Worm (Caenorhabditis elegans): Measurements from ENCODE around the gene C05D11.1.

C05D11.1 gene

DNA sequence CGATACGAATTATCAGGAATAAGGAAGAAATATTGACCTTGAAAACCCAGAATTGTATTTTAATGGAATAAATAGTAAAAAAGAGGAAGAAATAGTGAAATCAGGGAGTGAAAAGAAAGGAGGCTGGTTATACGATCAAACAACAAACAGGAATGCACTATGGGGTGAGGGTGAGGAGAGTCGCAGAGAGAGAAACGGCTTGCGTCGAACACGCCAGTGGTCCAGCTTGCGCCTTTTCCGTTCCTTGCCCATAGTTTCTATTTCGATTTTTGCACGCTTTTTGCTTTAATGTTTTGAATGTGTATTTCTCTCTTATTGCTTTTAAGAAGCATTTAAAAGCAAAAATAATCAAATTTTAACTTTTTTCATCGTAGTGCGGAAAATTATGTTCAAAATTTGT, 17.3 kb downstream of the C05D11.1 start (continued):
- TF ChIP-seq snu-23 (GFP tag; optimal IDR thresholded peaks at IDR 0.05) (peak; percentile 86), hpl-2 (GFP tag; optimal IDR thresholded peaks at IDR 0.05) (peak; percentile 49), egl-13 (tag; optimal IDR thresholded peaks at IDR 0.05) (no peak), fkh-8 (tag; optimal IDR thresholded peaks at IDR 0.05) (peak; percentile 75), dsc-1 (tag; optimal IDR thresholded peaks at IDR 0.05) (peak; percentile 29), unc-86 (tag; optimal IDR thresholded peaks at IDR 0.05) (peak; percentile 52), mef-2 (tag; optimal IDR thresholded peaks at IDR 0.05) (peak; percentile 7), skn-1 (tag; optimal IDR thresholded peaks at IDR 0.05) (peak; percentile 82), mdl-1 (tag; optimal IDR thresholded peaks at IDR 0.05) (peak in 1 of 2 experiments; percentile 58), C16A3.4 (tag; optimal IDR thresholded peaks at IDR 0.05) (peak; percentile 92), mep-1 (tag; optimal IDR thresholded peaks at IDR 0.05) (peak; percentile 49), xbp-1 (tag; optimal IDR thresholded peaks at IDR 0.05) (peak; percentile 65), zip-4 (GFP tag; optimal IDR thresholded peaks at IDR 0.05) (no peak), lsy-2 (tag; optimal IDR thresholded peaks at IDR 0.05) (peak; percentile 86 to 92), nhr-76 (tag; optimal IDR thresholded peaks at IDR 0.05) (no peak), nhr-77 (tag; optimal IDR thresholded peaks at IDR 0.05) (peak; percentile 85), elt-3 (tag; optimal IDR thresholded peaks at IDR 0.05) (peak in 3 of 6 experiments; percentile 18 to 74 (median 60)), C04F5.9 (tag; optimal IDR thresholded peaks at IDR 0.05) (no peak), C34B4.2 (tag; optimal IDR thresholded peaks at IDR 0.05) (no peak), lin-35 (GFP tag; optimal IDR thresholded peaks at IDR 0.05) (peak; percentile 84 to 89), efl-1 (optimal IDR thresholded peaks at IDR 0.05) (peak; percentile 84 to 89), efl-1 (GFP tag; optimal IDR thresholded peaks at IDR 0.05 in 1 of 2) (peak; percentile 72 to 97), efl-3 (GFP tag; optimal IDR thresholded peaks at IDR 0.05) (no peak), nhr-237 (tag; optimal IDR thresholded peaks at IDR 0.05) (no peak), ceh-8 (GFP tag; optimal IDR thresholded peaks at IDR 0.05) (no peak), ceh-63 (GFP tag; optimal IDR thresholded peaks at IDR 0.05) (no peak), pag-3 (tag; optimal IDR thresholded peaks at IDR 0.05; ENCODE audit: borderline replicate concordance, insufficient read depth) (no peak), ztf-4 (tag; optimal IDR thresholded peaks at IDR 0.05) (peak; percentile 66), lin-14 (GFP tag; optimal IDR thresholded peaks at IDR 0.05) (peak; percentile 92), Y116A8C.19 (tag; optimal IDR thresholded peaks at IDR 0.05; ENCODE audit: borderline replicate concordance) (no peak), unc-98 (GFP tag; IDR thresholded peaks at IDR 0.05) (no peak), swsn-7 (tag; optimal IDR thresholded peaks at IDR 0.05) (peak; percentile 75), sptf-1 (tag; optimal IDR thresholded peaks at IDR 0.05) (no peak), alr-1 (tag; optimal IDR thresholded peaks at IDR 0.05; ENCODE audit: borderline replicate concordance) (no peak), ceh-90 (tag; optimal IDR thresholded peaks at IDR 0.05) (no peak), unc-130 (tag; optimal IDR thresholded peaks at IDR 0.05) (no peak), nhr-71 (tag; optimal IDR thresholded peaks at IDR 0.05) (peak; percentile 85), irx-1 (tag; optimal IDR thresholded peaks at IDR 0.05) (no peak), lir-3 (tag; optimal IDR thresholded peaks at IDR 0.05; ENCODE audit: poor library complexity) (peak; percentile 12), lin-13 (GFP tag; optimal IDR thresholded peaks at IDR 0.05) (peak; percentile 82), unc-30 (tag; optimal IDR thresholded peaks at IDR 0.05) (no peak), elt-2 (tag; optimal IDR thresholded peaks at IDR 0.05) (no peak), blmp-1 (tag; optimal IDR thresholded peaks at IDR 0.05) (peak; percentile 93), nhr-47 (tag; optimal IDR thresholded peaks at IDR 0.05) (peak; percentile 65), zag-1 (tag; optimal IDR thresholded peaks at IDR 0.05) (peak; percentile 11), unc-62 (GFP tag; optimal IDR thresholded peaks at IDR 0.05) (no peak), nhr-19 (GFP tag; conservative IDR thresholded peaks at IDR 0.05) (peak; percentile 78), rnt-1 (tag; optimal IDR thresholded peaks at IDR 0.05) (peak; percentile 83), ces-1 (GFP tag; optimal IDR thresholded peaks at IDR 0.05) (no peak), nhr-12 (tag; optimal IDR thresholded peaks at IDR 0.05) (no peak), lin-15B (tag; optimal IDR thresholded peaks at IDR 0.05) (peak; percentile 55), egl-27 (tag; optimal IDR thresholded peaks at IDR 0.05) (no peak), nhr-11 (tag; optimal IDR thresholded peaks at IDR 0.05) (no peak)

Data from whole organism, L1 larva.